Worm (Caenorhabditis elegans): ENCODE data around the gene ZK180.7.

Gene ZK180.7

ce11 chrIV:4524943-4525342, 34.6 kb downstream of the ZK180.7 start, which contains the start of gene ZK180.6:
TSS of gene ZK180.6 (minus strand) at chrIV:4525043.
- TF ChIP-seq klf-2 (GFP tag; conservative IDR thresholded peaks at IDR 0.05) (no peak), ztf-23 (GFP tag; IDR thresholded peaks at IDR 0.05) (no peak), cog-1 (tag; optimal IDR thresholded peaks at IDR 0.05) (no peak), med-1 (GFP tag; optimal IDR thresholded peaks at IDR 0.05; ENCODE audit: insufficient read depth) (no peak), T22C8.4 (GFP tag; IDR thresholded peaks at IDR 0.05) (no peak), ref-1 (GFP tag; conservative IDR thresholded peaks at IDR 0.05) (no peak), ztf-29 (GFP tag; IDR thresholded peaks at IDR 0.05) (no peak), tab-1 (GFP tag; IDR thresholded peaks at IDR 0.05) (no peak), flt-1 (GFP tag; IDR thresholded peaks at IDR 0.05) (no peak)

DNA sequence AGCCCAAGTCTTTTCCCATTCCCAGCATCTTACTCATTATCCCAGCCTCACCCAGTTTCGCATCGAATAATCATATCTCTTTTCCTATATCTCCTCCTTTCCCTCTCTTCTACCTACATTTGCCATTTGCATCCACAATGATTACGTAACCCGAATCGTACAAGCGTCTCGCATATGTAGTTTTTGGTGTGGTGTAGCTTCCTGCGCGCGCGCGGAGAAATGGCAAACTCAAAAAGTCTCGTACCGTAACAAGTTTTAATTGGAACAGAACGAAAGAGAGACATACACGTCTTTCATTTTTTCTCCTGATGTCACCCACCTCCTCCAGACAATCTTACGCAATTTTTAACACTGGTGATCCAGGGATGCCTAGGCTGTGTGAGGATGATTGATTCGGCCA, 35.7 kb downstream of the ZK180.7 start:
- TF ChIP-seq klf-2 (GFP tag; conservative IDR thresholded peaks at IDR 0.05) (no peak), T22C8.4 (GFP tag; IDR thresholded peaks at IDR 0.05) (no peak), ztf-29 (GFP tag; IDR thresholded peaks at IDR 0.05) (no peak), ref-1 (GFP tag; conservative IDR thresholded peaks at IDR 0.05) (no peak), med-1 (GFP tag; optimal IDR thresholded peaks at IDR 0.05; ENCODE audit: insufficient read depth) (no peak), ztf-23 (GFP tag; IDR thresholded peaks at IDR 0.05) (no peak), tab-1 (GFP tag; IDR thresholded peaks at IDR 0.05) (no peak), flt-1 (GFP tag; IDR thresholded peaks at IDR 0.05) (no peak), cog-1 (tag; optimal IDR thresholded peaks at IDR 0.05) (no peak)

- TF ChIP-seq ztf-23 (GFP tag; IDR thresholded peaks at IDR 0.05) = no peak
- no peak for TF ChIP-seq ztf-29 (GFP tag; IDR thresholded peaks at IDR 0.05)
- no peak for TF ChIP-seq med-1 (GFP tag; optimal IDR thresholded peaks at IDR 0.05; ENCODE audit: insufficient read depth)
- no peak for TF ChIP-seq tab-1 (GFP tag; IDR thresholded peaks at IDR 0.05)
Observed at ce11 chrIV:4526724-4527123, 36.4 kb downstream of the ZK180.7 start.

- TF ChIP-seq ztf-29 (GFP tag; IDR thresholded peaks at IDR 0.05) = no peak
- TF ChIP-seq cog-1 (tag; optimal IDR thresholded peaks at IDR 0.05) = no peak
Observed at ce11 chrIV:4530170-4530569, 39.8 kb downstream of the ZK180.7 start, which contains the start of gene ZK185.3. TSS of gene ZK185.3 (minus strand) at chrIV:4530432.

- TF ChIP-seq cog-1 (tag; optimal IDR thresholded peaks at IDR 0.05) (no peak), med-1 (GFP tag; optimal IDR thresholded peaks at IDR 0.05; ENCODE audit: insufficient read depth) (no peak), T22C8.4 (GFP tag; IDR thresholded peaks at IDR 0.05) (no peak), ztf-29 (GFP tag; IDR thresholded peaks at IDR 0.05) (no peak), flt-1 (GFP tag; IDR thresholded peaks at IDR 0.05) (no peak), ref-1 (GFP tag; conservative IDR thresholded peaks at IDR 0.05) (no peak), klf-2 (GFP tag; conservative IDR thresholded peaks at IDR 0.05) (no peak), ztf-23 (GFP tag; IDR thresholded peaks at IDR 0.05) (no peak), tab-1 (GFP tag; IDR thresholded peaks at IDR 0.05) (no peak)
Observed at ce11 chrIV:4533025-4533424, 42.7 kb downstream of the ZK180.7 start, which contains the start of gene ZK185.4. TSS of gene ZK185.4 (minus strand) at chrIV:4533125.

- TF ChIP-seq tab-1 (GFP tag; IDR thresholded peaks at IDR 0.05) (no peak), ztf-29 (GFP tag; IDR thresholded peaks at IDR 0.05) (no peak), med-1 (GFP tag; optimal IDR thresholded peaks at IDR 0.05; ENCODE audit: insufficient read depth) (no peak), cog-1 (tag; optimal IDR thresholded peaks at IDR 0.05) (no peak), ztf-23 (GFP tag; IDR thresholded peaks at IDR 0.05) (no peak), T22C8.4 (GFP tag; IDR thresholded peaks at IDR 0.05) (no peak), klf-2 (GFP tag; conservative IDR thresholded peaks at IDR 0.05) (no peak), ref-1 (GFP tag; conservative IDR thresholded peaks at IDR 0.05) (no peak), flt-1 (GFP tag; IDR thresholded peaks at IDR 0.05) (no peak)
Observed at ce11 chrIV:4536247-4536646, 45.9 kb downstream of the ZK180.7 start, which contains the start of gene ZK185.2. TSS of gene ZK185.2 (plus strand) at chrIV:4536547.

DNA sequence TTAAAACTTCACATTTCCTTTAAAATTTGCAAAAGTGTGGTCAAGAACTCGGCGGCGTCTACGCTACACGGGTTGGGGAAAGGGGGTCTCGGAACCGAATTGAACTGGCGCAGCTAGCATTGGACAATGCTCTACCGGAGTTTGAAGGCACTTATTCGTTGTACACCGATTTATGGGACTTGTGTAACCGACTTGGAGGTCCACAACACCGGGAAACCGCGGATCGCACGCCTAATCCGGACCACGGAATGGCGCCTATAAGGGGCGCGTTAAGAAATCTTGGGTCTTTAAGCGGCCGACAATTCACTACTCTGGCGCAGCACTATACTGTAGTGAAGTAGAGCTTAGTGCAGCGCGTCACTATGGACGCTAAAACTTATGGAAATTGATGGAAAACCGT, 48.3 kb downstream of the ZK180.7 start:
- TF ChIP-seq T22C8.4 (GFP tag; IDR thresholded peaks at IDR 0.05) (no peak), ref-1 (GFP tag; conservative IDR thresholded peaks at IDR 0.05) (no peak), ztf-23 (GFP tag; IDR thresholded peaks at IDR 0.05) (0 out of 2 replicates have a peak, but pooled peaks have one; percentile 40)

DNA sequence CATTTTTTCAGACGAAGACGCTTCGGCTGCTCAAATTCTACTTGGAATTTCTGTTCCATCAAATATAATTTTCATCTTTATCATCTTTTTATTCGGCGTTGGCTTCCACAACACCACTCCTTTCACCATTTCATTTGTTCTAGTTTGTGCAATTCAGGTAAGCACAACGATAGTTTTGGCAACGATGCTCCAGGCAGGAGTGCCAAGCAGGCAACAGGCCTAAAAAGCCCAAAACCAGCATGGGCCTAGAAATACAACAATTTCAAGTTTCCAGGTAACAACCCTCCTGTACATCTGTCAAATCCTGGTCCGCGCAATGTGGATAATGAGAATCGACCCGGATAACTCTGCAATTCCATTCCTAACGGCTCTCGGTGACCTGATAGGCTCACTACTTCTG, 50.9 kb downstream of the ZK180.7 start:
- TF ChIP-seq tab-1 (GFP tag; IDR thresholded peaks at IDR 0.05) = no peak
- no peak for TF ChIP-seq ref-1 (GFP tag; conservative IDR thresholded peaks at IDR 0.05)
- TF ChIP-seq ztf-29 (GFP tag; IDR thresholded peaks at IDR 0.05) = no peak
- no peak for TF ChIP-seq klf-2 (GFP tag; conservative IDR thresholded peaks at IDR 0.05)
- TF ChIP-seq flt-1 (GFP tag; IDR thresholded peaks at IDR 0.05) = no peak
- no peak for TF ChIP-seq med-1 (GFP tag; optimal IDR thresholded peaks at IDR 0.05; ENCODE audit: insufficient read depth)
- no peak for TF ChIP-seq ztf-23 (GFP tag; IDR thresholded peaks at IDR 0.05)
- no peak for TF ChIP-seq cog-1 (tag; optimal IDR thresholded peaks at IDR 0.05)
- no peak for TF ChIP-seq T22C8.4 (GFP tag; IDR thresholded peaks at IDR 0.05)

ce11 chrIV:4542972-4543371, 52.6 kb downstream of the ZK180.7 start:
- TF ChIP-seq cog-1 (tag; optimal IDR thresholded peaks at IDR 0.05) = no peak
- TF ChIP-seq ref-1 (GFP tag; conservative IDR thresholded peaks at IDR 0.05) = no peak
- no peak for TF ChIP-seq ztf-29 (GFP tag; IDR thresholded peaks at IDR 0.05)
- TF ChIP-seq klf-2 (GFP tag; conservative IDR thresholded peaks at IDR 0.05) = no peak
- no peak for TF ChIP-seq T22C8.4 (GFP tag; IDR thresholded peaks at IDR 0.05)
- TF ChIP-seq med-1 (GFP tag; optimal IDR thresholded peaks at IDR 0.05; ENCODE audit: insufficient read depth) = no peak
- no peak for TF ChIP-seq tab-1 (GFP tag; IDR thresholded peaks at IDR 0.05)
- no peak for TF ChIP-seq flt-1 (GFP tag; IDR thresholded peaks at IDR 0.05)
- no peak for TF ChIP-seq ztf-23 (GFP tag; IDR thresholded peaks at IDR 0.05)

DNA sequence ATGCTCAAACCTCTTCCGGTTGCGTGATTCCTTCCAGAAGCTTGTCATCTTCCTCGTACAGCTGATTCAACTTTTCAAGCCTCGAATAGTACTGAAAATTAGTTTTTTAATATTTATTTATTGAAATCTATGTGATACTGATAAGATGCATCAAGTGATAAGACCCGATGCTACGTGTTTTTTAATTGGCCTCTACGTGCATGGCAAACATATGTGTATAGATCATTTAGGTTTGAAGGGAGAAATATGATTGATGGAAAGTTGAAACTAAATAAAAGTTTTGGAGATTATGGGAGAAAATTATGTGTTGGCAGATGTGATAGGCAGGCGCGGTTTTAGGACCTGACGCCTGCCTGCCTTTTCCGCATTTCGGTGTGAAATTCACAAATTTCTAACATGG, 53.9 kb downstream of the ZK180.7 start:
- TF ChIP-seq T22C8.4 (GFP tag; IDR thresholded peaks at IDR 0.05) = no peak
- TF ChIP-seq tab-1 (GFP tag; IDR thresholded peaks at IDR 0.05) = no peak
- TF ChIP-seq flt-1 (GFP tag; IDR thresholded peaks at IDR 0.05) = no peak
- no peak for TF ChIP-seq cog-1 (tag; optimal IDR thresholded peaks at IDR 0.05)
- TF ChIP-seq klf-2 (GFP tag; conservative IDR thresholded peaks at IDR 0.05) = no peak
- TF ChIP-seq ztf-23 (GFP tag; IDR thresholded peaks at IDR 0.05) = no peak
- TF ChIP-seq ref-1 (GFP tag; conservative IDR thresholded peaks at IDR 0.05) = no peak
- no peak for TF ChIP-seq med-1 (GFP tag; optimal IDR thresholded peaks at IDR 0.05; ENCODE audit: insufficient read depth)
- no peak for TF ChIP-seq ztf-29 (GFP tag; IDR thresholded peaks at IDR 0.05)
